Worm (Caenorhabditis elegans): Measurements from ENCODE around the gene pdr-1.

pdr-1 gene

ce11 chrIII:13721944-13722343 lies 49.4 kb upstream of the pdr-1 start:
- no peak for TF ChIP-seq ets-4 (GFP tag; optimal IDR thresholded peaks at IDR 0.05)
- TF ChIP-seq F49E8.2 (tag; optimal IDR thresholded peaks at IDR 0.05; ENCODE audit: insufficient read depth), result no peak
- TF ChIP-seq unc-130 (GFP tag; optimal IDR thresholded peaks at IDR 0.05), result no peak
- no peak for TF ChIP-seq lin-40 (tag; optimal IDR thresholded peaks at IDR 0.05)
- no peak for TF ChIP-seq tbx-9 (tag; optimal IDR thresholded peaks at IDR 0.05; ENCODE audit: borderline replicate concordance)
- TF ChIP-seq ceh-100 (GFP tag; IDR thresholded peaks at IDR 0.05), result no peak
- TF ChIP-seq Y56A3A.18 (GFP tag; IDR thresholded peaks at IDR 0.05), result 0 out of 2 replicates have a peak, but pooled peaks have one; percentile 23

- TF ChIP-seq hmg-1.2 (GFP tag; IDR thresholded peaks at IDR 0.05) (0 out of 2 replicates have a peak, but pooled peaks have one; percentile 11), madf-3 (GFP tag; IDR thresholded peaks at IDR 0.05) (no peak), zfh-2 (GFP tag; conservative IDR thresholded peaks at IDR 0.05) (peak; percentile 47; the same call in 1 of the 2 replicates), fkh-3 (tag; optimal IDR thresholded peaks at IDR 0.05) (no peak), ekl-4 (GFP tag; IDR thresholded peaks at IDR 0.05) (0 out of 2 replicates have a peak, but pooled peaks have one; percentile 28), hsf-1 (GFP tag; IDR thresholded peaks at IDR 0.05) (no peak), mcd-1 (GFP tag; IDR thresholded peaks at IDR 0.05) (no peak), chd-7 (tag; optimal IDR thresholded peaks at IDR 0.05) (no peak), Y56A3A.18 (GFP tag; IDR thresholded peaks at IDR 0.05) (no peak), lsl-1 (GFP tag; optimal IDR thresholded peaks at IDR 0.05) (no peak), dox-1 (GFP tag; IDR thresholded peaks at IDR 0.05) (peak; percentile 55), ceh-27 (GFP tag; optimal IDR thresholded peaks at IDR 0.05) (no peak), cebp-1 (GFP tag; IDR thresholded peaks at IDR 0.05) (no peak), cebp-1 (tag; optimal IDR thresholded peaks at IDR 0.05) (peak; percentile 28), lin-40 (tag; optimal IDR thresholded peaks at IDR 0.05) (no peak), F23B12.7 (tag; optimal IDR thresholded peaks at IDR 0.05; ENCODE audit: insufficient read depth) (no peak), athp-1 (tag; optimal IDR thresholded peaks at IDR 0.05) (no peak), rcor-1 (GFP tag; IDR thresholded peaks at IDR 0.05) (no peak), Y53G8AR.9 (GFP tag; conservative IDR thresholded peaks at IDR 0.05) (no peak), B0336.3 (GFP tag; IDR thresholded peaks at IDR 0.05) (no peak; the same call in 1 of the 2 replicates), snpc-3.4 (tag; optimal IDR thresholded peaks at IDR 0.05) (no peak), nfya-1 (tag; optimal IDR thresholded peaks at IDR 0.05; ENCODE audit: borderline replicate concordance, insufficient read depth) (no peak), ZK185.1 (tag; optimal IDR thresholded peaks at IDR 0.05; ENCODE audit: poor library complexity, severe bottlenecking) (no peak), pbrm-1 (GFP tag; IDR thresholded peaks at IDR 0.05) (no peak), lag-1 (GFP tag; IDR thresholded peaks at IDR 0.05) (no peak), ztf-22 (GFP tag; optimal IDR thresholded peaks at IDR 0.05) (no peak), somi-1 (GFP tag; optimal IDR thresholded peaks at IDR 0.05) (no peak), F57A8.1 (GFP tag; optimal IDR thresholded peaks at IDR 0.05) (no peak), efl-1 (GFP tag; optimal IDR thresholded peaks at IDR 0.05) (no peak), mel-28 (tag; optimal IDR thresholded peaks at IDR 0.05; ENCODE audit: borderline replicate concordance) (peak; percentile 55), egl-44 (GFP tag; IDR thresholded peaks at IDR 0.05) (no peak), Y95B8A.8 (GFP tag; IDR thresholded peaks at IDR 0.05) (no peak), let-607 (tag; optimal IDR thresholded peaks at IDR 0.05) (no peak), ccch-3 (GFP tag; optimal IDR thresholded peaks at IDR 0.05) (no peak), F57C9.4 (tag; optimal IDR thresholded peaks at IDR 0.05) (no peak), nhr-90 (tag; optimal IDR thresholded peaks at IDR 0.05) (no peak), egrh-3 (GFP tag; IDR thresholded peaks at IDR 0.05) (no peak)
Observed at ce11 chrIII:13722387-13723122, 48.8 kb upstream of the pdr-1 start.

Measured in whole organism, young adult.